Fruit fly (Drosophila melanogaster) whole organism, adult: ENCODE data around the gene LysB.

Experiments used
- CG11617 ChIP-seq: fragments of 200-800 bp; sonication (Bioruptor generic); optimal IDR thresholded peaks from 2 replicates; lab custom pipeline; 2017; ENCODE audit warnings: mild to moderate bottlenecking, missing biosample characterization, missing genetic modification reagents, missing genetic modification characterization
- CG12768 ChIP-seq: fragments of 200-800 bp; sonication (Bioruptor generic); optimal IDR thresholded peaks from 2 replicates; lab custom pipeline; 2017; ENCODE audit warnings: missing biosample characterization, missing genetic modification characterization, mild to moderate bottlenecking, moderate library complexity, missing genetic modification reagents
- CG14711 ChIP-seq: fragments of 200-800 bp; sonication (Bioruptor generic); optimal IDR thresholded peaks from 2 replicates; lab custom pipeline; 2018; ENCODE audit warnings: missing biosample characterization, mild to moderate bottlenecking, missing genetic modification characterization, moderate library complexity
- CG1620 ChIP-seq: fragments of 200-800 bp; sonication (Bioruptor generic); optimal IDR thresholded peaks from 2 replicates; lab custom pipeline; 2016; ENCODE audit warnings: missing biosample characterization, missing genetic modification characterization
- CG33017 ChIP-seq: fragments of 200-800 bp; sonication (Bioruptor generic); optimal IDR thresholded peaks from 2 replicates; lab custom pipeline; 2018; ENCODE audit warnings: missing biosample characterization, mild to moderate bottlenecking, missing genetic modification characterization, moderate library complexity
- CG5204 ChIP-seq: fragments of 200-800 bp; sonication (Bioruptor generic); optimal IDR thresholded peaks from 2 replicates; lab custom pipeline; 2016; ENCODE audit warnings: missing biosample characterization, missing genetic modification characterization
- CG7045 ChIP-seq: fragments of 200-800 bp; sonication (Bioruptor generic); optimal IDR thresholded peaks from 2 replicates; lab custom pipeline; 2017; ENCODE audit warnings: missing biosample characterization, mild to moderate bottlenecking, missing genetic modification characterization
- CG7101 ChIP-seq: fragments of 200-800 bp; sonication (Bioruptor generic); optimal IDR thresholded peaks from 2 replicates; lab custom pipeline; 2018; ENCODE audit warnings: missing biosample characterization, mild to moderate bottlenecking, missing genetic modification characterization, moderate library complexity
- Clk ChIP-seq: fragments of 200-800 bp; sonication (Bioruptor generic); optimal IDR thresholded peaks from 2 replicates; lab custom pipeline; 2017; ENCODE audit warnings: missing biosample characterization, missing genetic modification characterization
- Crg-1 ChIP-seq: fragments of 200-800 bp; sonication (Bioruptor generic); optimal IDR thresholded peaks from 2 replicates; lab custom pipeline; 2016; ENCODE audit warnings: missing biosample characterization, missing genetic modification characterization
- Hr96 ChIP-seq: fragments of 200-800 bp; sonication (Bioruptor generic); optimal IDR thresholded peaks from 2 replicates; lab custom pipeline; 2016; ENCODE audit warnings: missing biosample characterization, missing genetic modification characterization
- Mnt ChIP-seq: fragments of 200-800 bp; sonication (Bioruptor generic); optimal IDR thresholded peaks from 2 replicates; lab custom pipeline; 2016; ENCODE audit warnings: missing biosample characterization, mild to moderate bottlenecking, missing genetic modification characterization
- bab1 ChIP-seq: fragments of 200-800 bp; sonication (Bioruptor generic); optimal IDR thresholded peaks from 3 replicates; lab custom pipeline; 2019; ENCODE audit warnings: missing biosample characterization, mild to moderate bottlenecking, missing genetic modification characterization, moderate library complexity
- cic ChIP-seq: fragments of 200-800 bp; sonication (Bioruptor generic); optimal IDR thresholded peaks from 2 replicates; lab custom pipeline; 2017; ENCODE audit warnings: missing biosample characterization, mild to moderate bottlenecking, missing genetic modification characterization, moderate library complexity
- cnc ChIP-seq, 2 experiments: fragments of >200 bp; optimal IDR thresholded peaks; 2 replicates each; lab custom pipeline; 2017
- kay ChIP-seq: fragments of 200-800 bp; sonication (Bioruptor generic); peaks from one replicate; lab custom pipeline; 2016; ENCODE audit warnings: missing biosample characterization, missing genetic modification characterization, borderline replicate concordance
- ovo ChIP-seq: fragments of 200-800 bp; sonication (Bioruptor generic); optimal IDR thresholded peaks from 2 replicates; lab custom pipeline; 2016; ENCODE audit warnings: missing biosample characterization, missing genetic modification characterization
- pad ChIP-seq: fragments of 200-800 bp; sonication (Bioruptor generic); optimal IDR thresholded peaks from 3 replicates; lab custom pipeline; 2017; ENCODE audit warnings: missing biosample characterization, missing genetic modification characterization, mild to moderate bottlenecking, moderate library complexity, missing genetic modification reagents
- tj ChIP-seq: fragments of 200-800 bp; sonication (Bioruptor generic); optimal IDR thresholded peaks from 3 replicates; lab custom pipeline; 2017; ENCODE audit warnings: missing biosample characterization, mild to moderate bottlenecking, missing genetic modification characterization, moderate library complexity
- toe ChIP-seq: fragments of 200-800 bp; sonication (Bioruptor generic); optimal IDR thresholded peaks from 2 replicates; lab custom pipeline; 2016; ENCODE audit warnings: missing biosample characterization, missing genetic modification characterization

Gene LysB

dm6 chr3L:1202588-1203195 lies 4.5 kb upstream of the LysB start, which contains the start of gene meep:
Gene meep, minus strand, starts transcription at chr3L:1203036.
- TF ChIP-seq cic (peak; percentile 51), CG1620 (no peak), pad (GFP tag; lab: Kevin White, UChicago) (no peak), Clk (no peak), toe (no peak)

dm6 chr3L:1203855-1204431 lies 3.2 kb upstream of the LysB start:
- TF ChIP-seq toe (no peak), bab1 (no peak), tj (GFP tag; lab: Kevin White, UChicago) (no peak), CG1620 (no peak), CG33017 (tag; lab: Kevin White, UChicago) (no peak), kay (no peak), Crg-1 (no peak), ovo (no peak), CG7045 (GFP tag; lab: Kevin White, UChicago) (no peak), Mnt (GFP tag; lab: Kevin White, UChicago) (no peak), cnc (optimal IDR thresholded peaks at IDR 0.05; lab: Kevin White, UChicago) (no peak), CG7101 (tag; lab: Kevin White, UChicago) (no peak), Clk (no peak), Hr96 (GFP tag; lab: Kevin White, UChicago) (no peak), CG12768 (GFP tag; lab: Kevin White, UChicago) (no peak), CG14711 (tag; lab: Kevin White, UChicago) (no peak), CG5204 (GFP tag; lab: Kevin White, UChicago) (no peak), cic (no peak), CG11617 (GFP tag; lab: Kevin White, UChicago) (no peak)

- peak; percentile 84 for TF ChIP-seq Hr96 (GFP tag; lab: Kevin White, UChicago)
- TF ChIP-seq bab1 = no peak
- peak; percentile 77 for TF ChIP-seq CG7045 (GFP tag; lab: Kevin White, UChicago)
- peak; percentile 63 for TF ChIP-seq CG7101 (tag; lab: Kevin White, UChicago)
- peak; percentile 85 for TF ChIP-seq CG5204 (GFP tag; lab: Kevin White, UChicago)
- peak; percentile 72 for TF ChIP-seq CG33017 (tag; lab: Kevin White, UChicago)
- peak; percentile 79 for TF ChIP-seq CG11617 (GFP tag; lab: Kevin White, UChicago)
- TF ChIP-seq CG12768 (GFP tag; lab: Kevin White, UChicago) = peak; percentile 78
- TF ChIP-seq CG14711 (tag; lab: Kevin White, UChicago) = peak; percentile 24
- TF ChIP-seq Clk = peak; percentile 78
- peak; percentile 70 for TF ChIP-seq toe
- TF ChIP-seq Crg-1 = peak; percentile 9
- TF ChIP-seq cnc (optimal IDR thresholded peaks at IDR 0.05; lab: Kevin White, UChicago) = no peak
- TF ChIP-seq ovo = no peak
- TF ChIP-seq CG1620 = no peak
- TF ChIP-seq kay = no peak
- TF ChIP-seq tj (GFP tag; lab: Kevin White, UChicago) = peak; percentile 44
- TF ChIP-seq Mnt (GFP tag; lab: Kevin White, UChicago) = peak; percentile 22
- peak; percentile 11 for TF ChIP-seq cic
- peak; percentile 55 for TF ChIP-seq pad (GFP tag; lab: Kevin White, UChicago)
Measured at dm6 chr3L:1204674-1205547, 2.3 kb upstream of the LysB start, which contains the start of gene CG9119. Gene CG9119, minus strand, starts transcription at chr3L:1204795.

- no peak for TF ChIP-seq CG33017 (tag; lab: Kevin White, UChicago)
- TF ChIP-seq CG12768 (GFP tag; lab: Kevin White, UChicago) = no peak
- TF ChIP-seq pad (GFP tag; lab: Kevin White, UChicago) = no peak
- TF ChIP-seq cnc (optimal IDR thresholded peaks at IDR 0.05; lab: Kevin White, UChicago) = no peak
- no peak for TF ChIP-seq Clk
- no peak for TF ChIP-seq Mnt (GFP tag; lab: Kevin White, UChicago)
- TF ChIP-seq ovo = no peak
- no peak for TF ChIP-seq Hr96 (GFP tag; lab: Kevin White, UChicago)
Measured at dm6 chr3L:1208206-1208605, 1.0 kb downstream of the LysB start.

dm6 chr3L:1211096-1211495 lies 3.9 kb downstream of the LysB start, which contains the start of gene LysD:
Gene LysD, minus strand, starts transcription at chr3L:1211196.
- TF ChIP-seq ovo = no peak
- no peak for TF ChIP-seq CG12768 (GFP tag; lab: Kevin White, UChicago)
- TF ChIP-seq pad (GFP tag; lab: Kevin White, UChicago) = no peak
- TF ChIP-seq Hr96 (GFP tag; lab: Kevin White, UChicago) = no peak
- no peak for TF ChIP-seq CG1620
- no peak for TF ChIP-seq CG7101 (tag; lab: Kevin White, UChicago)
- TF ChIP-seq cic = no peak
- no peak for TF ChIP-seq cnc (optimal IDR thresholded peaks at IDR 0.05; lab: Kevin White, UChicago)
- TF ChIP-seq Mnt (GFP tag; lab: Kevin White, UChicago) = no peak
- TF ChIP-seq CG14711 (tag; lab: Kevin White, UChicago) = no peak

dm6 chr3L:1212113-1212512 lies 4.9 kb downstream of the LysB start:
- TF ChIP-seq ovo (no peak), CG33017 (tag; lab: Kevin White, UChicago) (no peak), CG11617 (GFP tag; lab: Kevin White, UChicago) (no peak)
